Fruit fly (Drosophila melanogaster): ENCODE data around the gene CG6276.
A peak's percentile ranks its signal among the peaks of the same experiment; 100 is the strongest.

CG6276 gene

DNA sequence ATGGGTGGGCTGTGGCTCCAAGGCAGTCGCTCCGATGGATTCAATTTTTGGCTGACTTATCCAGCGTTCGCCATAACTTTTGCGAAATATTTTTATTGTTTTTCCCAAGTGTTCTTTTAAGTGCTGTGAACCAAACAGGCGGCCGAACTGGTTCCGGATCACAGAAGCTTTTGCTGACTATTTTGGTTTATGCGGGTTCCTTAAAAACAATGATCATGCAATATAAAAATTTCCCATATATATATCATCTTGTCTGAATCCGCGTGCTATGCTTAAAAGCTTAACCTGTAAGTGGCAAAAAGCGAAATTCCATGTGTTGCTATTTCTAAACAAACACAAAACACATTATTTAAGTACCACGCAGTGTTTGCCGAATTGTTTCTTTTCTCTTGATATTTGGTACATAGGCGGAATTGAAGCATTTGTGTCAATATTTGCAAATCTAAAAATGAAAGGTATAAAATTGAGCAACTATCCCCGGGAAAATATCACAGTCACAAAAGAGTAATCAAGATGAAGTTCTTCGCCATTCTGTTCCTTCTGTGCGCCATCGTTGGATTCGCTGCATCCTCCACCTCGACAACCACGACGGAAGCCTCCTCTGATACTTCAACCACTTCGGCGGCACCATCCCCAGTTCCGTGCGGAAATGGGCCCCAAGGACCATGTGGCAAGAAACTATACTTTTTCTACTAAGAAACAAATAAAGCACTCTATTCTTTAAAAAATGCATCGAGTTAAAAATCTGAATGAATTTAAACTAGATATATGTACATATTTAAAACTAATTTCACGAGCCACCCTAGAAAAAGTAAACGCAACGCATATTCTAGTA, at the start of gene CG6276, which contains the start of gene CG44040 (continued):
- no peak for TF ChIP-seq CG7357 (GFP tag; IDR thresholded peaks at IDR 0.05)
- no peak for TF ChIP-seq CG5180 (GFP tag; optimal IDR thresholded peaks at IDR 0.05)
- TF ChIP-seq CG6765 (GFP tag; optimal IDR thresholded peaks at IDR 0.05): peak; percentile 73
- peak; percentile 34 to 48 for TF ChIP-seq Pdp1 (GFP tag; optimal IDR thresholded peaks at IDR 0.05)
- peak; percentile 24 for TF ChIP-seq CG4617 (GFP tag; optimal IDR thresholded peaks at IDR 0.05; ENCODE audit: borderline replicate concordance)
- no peak for TF ChIP-seq CTCF (GFP tag; optimal IDR thresholded peaks at IDR 0.05)
- no peak for TF ChIP-seq Dref (GFP tag; IDR thresholded peaks at IDR 0.05)
- TF ChIP-seq Six4 (GFP tag; optimal IDR thresholded peaks at IDR 0.05): no peak
- peak; percentile 46; the same call in 1 of the 2 replicates for TF ChIP-seq CG9215 (GFP tag; IDR thresholded peaks at IDR 0.05)
- TF ChIP-seq CG4328 (GFP tag; optimal IDR thresholded peaks at IDR 0.05): no peak
- peak; percentile 0 for TF ChIP-seq CG6683 (GFP tag; optimal IDR thresholded peaks at IDR 0.05)
- no peak for TF ChIP-seq ftz-f1 (GFP tag; optimal IDR thresholded peaks at IDR 0.05)
- TF ChIP-seq bsh (GFP tag; optimal IDR thresholded peaks at IDR 0.05): peak in 1 of 2 experiments; percentile 58
- no peak for TF ChIP-seq slou (GFP tag; optimal IDR thresholded peaks at IDR 0.05)
- no peak for TF ChIP-seq CkIIα-i1 (GFP tag; IDR thresholded peaks at IDR 0.05)
- TF ChIP-seq Elba2 (GFP tag; optimal IDR thresholded peaks at IDR 0.05): no peak
- TF ChIP-seq CG17568 (GFP tag; optimal IDR thresholded peaks at IDR 0.05): no peak
- no peak for TF ChIP-seq tna (GFP tag; IDR thresholded peaks at IDR 0.05; ENCODE audit: partially characterized antibody)
- TF ChIP-seq trh (GFP tag; optimal IDR thresholded peaks at IDR 0.05): no peak
- TF ChIP-seq caup (GFP tag; optimal IDR thresholded peaks at IDR 0.05; ENCODE audit: severe bottlenecking): peak; percentile 60
- peak; percentile 34; the same call in 1 of the 2 replicates for TF ChIP-seq CG4404 (GFP tag; IDR thresholded peaks at IDR 0.05)
- TF ChIP-seq Bgb (GFP tag; IDR thresholded peaks at IDR 0.05; ENCODE audit: partially characterized antibody): no peak; the same call in 1 of the 2 replicates
- TF ChIP-seq fd3F (GFP tag; optimal IDR thresholded peaks at IDR 0.05): peak; percentile 5
- TF ChIP-seq MESR4 (GFP tag; optimal IDR thresholded peaks at IDR 0.05): peak; percentile 63
- TF ChIP-seq gce (GFP tag; IDR thresholded peaks at IDR 0.05): no peak
- peak; percentile 64 for TF ChIP-seq CG11504 (tag; optimal IDR thresholded peaks at IDR 0.05)
- TF ChIP-seq wdn (GFP tag; IDR thresholded peaks at IDR 0.05): no peak
- TF ChIP-seq CG10147 (GFP tag; optimal IDR thresholded peaks at IDR 0.05): peak; percentile 32
- peak; percentile 27 for TF ChIP-seq trem (tag; optimal IDR thresholded peaks at IDR 0.05)
- TF ChIP-seq bigmax (GFP tag; optimal IDR thresholded peaks at IDR 0.05): no peak
- TF ChIP-seq exex (tag; optimal IDR thresholded peaks at IDR 0.05): no peak
- TF ChIP-seq Side (GFP tag; optimal IDR thresholded peaks at IDR 0.05): peak; percentile 6
- TF ChIP-seq da (GFP tag; optimal IDR thresholded peaks at IDR 0.05): no peak
- TF ChIP-seq Dfd (GFP tag; optimal IDR thresholded peaks at IDR 0.05): no peak
- no peak for TF ChIP-seq crp (GFP tag; optimal IDR thresholded peaks at IDR 0.05)
- TF ChIP-seq ssp (GFP tag; IDR thresholded peaks at IDR 0.05): no peak
- TF ChIP-seq CG18619 (GFP tag; optimal IDR thresholded peaks at IDR 0.05): peak; percentile 30
- TF ChIP-seq twi (tag; optimal IDR thresholded peaks at IDR 0.05): no peak
- TF ChIP-seq dm (GFP tag; optimal IDR thresholded peaks at IDR 0.05): no peak
- TF ChIP-seq CG17829 (tag; optimal IDR thresholded peaks at IDR 0.05): peak; percentile 18
- TF ChIP-seq CG10654 (GFP tag; optimal IDR thresholded peaks at IDR 0.05): peak; percentile 23
- TF ChIP-seq Doc2 (GFP tag; IDR thresholded peaks at IDR 0.05): no peak
- TF ChIP-seq insv (GFP tag; optimal IDR thresholded peaks at IDR 0.05): peak in 1 of 2 experiments; percentile 3
- peak; percentile 37 for TF ChIP-seq gro (GFP tag; optimal IDR thresholded peaks at IDR 0.05)
- no peak for TF ChIP-seq CG2202 (tag; optimal IDR thresholded peaks at IDR 0.05)
- no peak for TF ChIP-seq cg (GFP tag; optimal IDR thresholded peaks at IDR 0.05)
- TF ChIP-seq bowl (GFP tag; IDR thresholded peaks at IDR 0.05): no peak
- TF ChIP-seq ewg (GFP tag; optimal IDR thresholded peaks at IDR 0.05): no peak
- TF ChIP-seq CG3407 (GFP tag; optimal IDR thresholded peaks at IDR 0.05): no peak

Measured in whole organism, embryonic.